Worm (Caenorhabditis elegans): ENCODE measurements around the gene Y49F6C.2.

DNA sequence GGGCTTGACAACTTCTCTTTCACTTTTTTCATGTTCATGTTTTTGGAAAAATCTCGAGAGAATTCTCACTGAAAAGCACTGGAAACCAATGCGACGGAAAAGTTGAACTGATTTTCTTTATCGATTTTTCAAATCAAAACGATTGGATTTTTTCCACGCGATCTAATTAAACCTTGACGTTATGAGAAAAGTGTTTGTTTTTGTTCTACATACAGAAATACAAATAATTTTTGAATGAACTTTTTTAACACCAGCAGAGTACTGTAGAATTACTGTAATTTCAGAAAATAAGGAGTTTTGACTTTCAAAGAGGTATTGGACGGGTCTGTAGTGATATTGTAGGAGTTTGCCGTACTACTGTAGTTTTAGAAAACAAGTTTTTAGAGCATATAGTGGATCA lies 24.5 kb downstream of the Y49F6C.2 start, which contains the start of gene nep-10:
- TF ChIP-seq pqm-1 (tag; optimal IDR thresholded peaks at IDR 0.05) (no peak), fos-1 (tag; optimal IDR thresholded peaks at IDR 0.05) (no peak), nhr-11 (tag; optimal IDR thresholded peaks at IDR 0.05) (no peak), unc-39 (tag; optimal IDR thresholded peaks at IDR 0.05) (no peak), ces-1 (GFP tag; optimal IDR thresholded peaks at IDR 0.05) (no peak), ZK546.5 (tag; optimal IDR thresholded peaks at IDR 0.05) (no peak), hlh-11 (tag; optimal IDR thresholded peaks at IDR 0.05) (no peak), ceh-32 (tag; optimal IDR thresholded peaks at IDR 0.05; ENCODE audit: poor library complexity) (no peak), nhr-237 (tag; optimal IDR thresholded peaks at IDR 0.05) (no peak), pha-4 (GFP tag; IDR thresholded peaks at IDR 0.05) (no peak), pha-4 (tag; optimal IDR thresholded peaks at IDR 0.05) (no peak), lin-39 (tag; optimal IDR thresholded peaks at IDR 0.05) (no peak), ama-1 (optimal IDR thresholded peaks at IDR 0.05) (no peak), jun-1 (tag; optimal IDR thresholded peaks at IDR 0.05) (no peak), ZK337.2 (GFP tag; IDR thresholded peaks at IDR 0.05) (no peak)

Data from whole organism, L4 larva.